Worm (Caenorhabditis elegans): ENCODE data around the gene M02A10.1.

M02A10.1 gene

DNA sequence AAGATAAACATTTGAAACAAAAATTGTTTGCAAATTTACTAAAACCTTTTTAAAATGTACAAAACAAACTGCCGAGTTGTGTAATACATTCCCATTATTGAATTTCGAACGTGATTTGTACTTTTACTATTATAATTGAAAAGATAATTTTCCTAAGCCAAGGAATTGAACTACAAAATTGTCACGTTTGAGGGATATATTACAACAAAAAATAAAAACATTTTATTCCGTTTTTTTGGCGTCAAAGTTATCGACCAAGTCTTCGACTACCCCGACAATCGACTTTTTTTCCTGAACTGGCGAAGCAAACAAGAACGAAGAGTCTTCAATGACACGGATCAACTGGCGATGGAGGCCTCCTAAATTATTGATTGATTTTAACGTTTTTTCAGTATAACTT, 25.7 kb upstream of the M02A10.1 start, which contains the start of gene T19D7.7:
T19D7.7 (minus strand) TSS at position 101 of the 400 bp plus-strand sequence.
- TF ChIP-seq nhr-67 (tag; optimal IDR thresholded peaks at IDR 0.05) (no peak), egl-27 (tag; optimal IDR thresholded peaks at IDR 0.05) (no peak), elt-3 (tag; optimal IDR thresholded peaks at IDR 0.05) (no peak), lin-15B (tag; optimal IDR thresholded peaks at IDR 0.05) (no peak), eor-1 (tag; optimal IDR thresholded peaks at IDR 0.05) (no peak), tbx-2 (tag; optimal IDR thresholded peaks at IDR 0.05) (no peak), zag-1 (tag; optimal IDR thresholded peaks at IDR 0.05) (no peak), daf-12 (tag; optimal IDR thresholded peaks at IDR 0.05) (no peak), lsy-12 (tag; optimal IDR thresholded peaks at IDR 0.05) (no peak), ceh-82 (tag; optimal IDR thresholded peaks at IDR 0.05) (no peak), elt-1 (tag; optimal IDR thresholded peaks at IDR 0.05) (no peak), ceh-16 (tag; optimal IDR thresholded peaks at IDR 0.05) (no peak)

DNA sequence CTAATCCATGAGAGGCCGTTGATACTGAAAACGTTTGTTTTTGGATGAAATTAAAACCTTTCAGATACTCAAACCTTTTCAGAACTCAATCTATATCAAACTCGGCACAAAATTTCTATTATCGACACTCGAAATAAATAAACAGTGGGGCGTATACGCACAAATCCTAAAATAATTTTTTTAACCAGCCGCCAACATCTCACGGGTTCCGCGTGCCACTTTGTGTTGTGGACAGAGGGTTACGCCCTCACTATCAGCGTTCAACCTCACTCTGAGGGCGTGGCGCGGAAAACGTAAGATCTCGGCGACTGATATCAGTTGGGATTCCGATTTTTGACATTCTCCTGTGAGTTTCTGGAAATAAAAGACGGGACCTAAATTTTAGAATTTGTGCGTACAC, 25.2 kb upstream of the M02A10.1 start:
- TF ChIP-seq mdl-1 (tag; optimal IDR thresholded peaks at IDR 0.05) (no peak), nhr-28 (tag; optimal IDR thresholded peaks at IDR 0.05) (no peak), ceh-82 (tag; optimal IDR thresholded peaks at IDR 0.05) (no peak), unc-39 (tag; optimal IDR thresholded peaks at IDR 0.05) (no peak), nhr-23 (tag; optimal IDR thresholded peaks at IDR 0.05) (no peak), ceh-16 (tag; optimal IDR thresholded peaks at IDR 0.05) (no peak), ceh-28 (tag; optimal IDR thresholded peaks at IDR 0.05) (no peak), fkh-10 (GFP tag; optimal IDR thresholded peaks at IDR 0.05) (no peak), nhr-76 (tag; optimal IDR thresholded peaks at IDR 0.05) (no peak), ztf-11 (tag; optimal IDR thresholded peaks at IDR 0.05) (no peak), hmg-11 (tag; optimal IDR thresholded peaks at IDR 0.05) (no peak), egl-27 (tag; optimal IDR thresholded peaks at IDR 0.05) (no peak), fos-1 (tag; optimal IDR thresholded peaks at IDR 0.05) (no peak)

DNA sequence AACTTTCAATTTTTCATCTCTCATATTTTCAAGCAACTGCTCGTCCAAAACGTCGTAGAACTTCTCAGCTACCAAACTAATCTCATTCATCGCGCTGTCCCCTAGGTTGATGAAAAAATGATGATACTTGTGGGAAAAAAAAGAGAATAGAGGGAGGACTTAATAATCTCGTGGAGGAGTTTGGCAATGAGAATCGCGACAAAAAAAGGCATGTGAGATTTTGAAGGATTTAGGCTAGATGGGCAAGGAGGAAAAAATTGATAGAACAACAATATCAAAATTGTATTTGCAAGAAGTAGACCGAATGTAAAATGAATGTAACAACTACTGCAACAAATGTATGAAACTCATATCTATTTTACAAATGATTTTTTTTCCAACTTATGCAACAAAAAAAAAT, 23.9 kb upstream of the M02A10.1 start, which contains the start of gene Y9C12A.1:
Y9C12A.1 (minus strand) TSS at position 101 of the 400 bp plus-strand sequence.
- no peak for TF ChIP-seq aly-2 (tag; optimal IDR thresholded peaks at IDR 0.05)
- no peak for TF ChIP-seq ama-1 (optimal IDR thresholded peaks at IDR 0.05)
- no peak for TF ChIP-seq nhr-25 (tag; optimal IDR thresholded peaks at IDR 0.05)
- TF ChIP-seq lin-39 (tag; optimal IDR thresholded peaks at IDR 0.05): no peak
- no peak for TF ChIP-seq nhr-67 (tag; optimal IDR thresholded peaks at IDR 0.05)
- TF ChIP-seq ztf-11 (tag; optimal IDR thresholded peaks at IDR 0.05): no peak
- TF ChIP-seq nhr-76 (tag; optimal IDR thresholded peaks at IDR 0.05): no peak
- no peak for TF ChIP-seq lin-15B (tag; optimal IDR thresholded peaks at IDR 0.05)
- no peak for TF ChIP-seq unc-62 (GFP tag; optimal IDR thresholded peaks at IDR 0.05)
- no peak for TF ChIP-seq elt-2 (tag; optimal IDR thresholded peaks at IDR 0.05)
- TF ChIP-seq egl-5 (tag; optimal IDR thresholded peaks at IDR 0.05): no peak
- no peak for TF ChIP-seq fkh-2 (tag; optimal IDR thresholded peaks at IDR 0.05)

DNA sequence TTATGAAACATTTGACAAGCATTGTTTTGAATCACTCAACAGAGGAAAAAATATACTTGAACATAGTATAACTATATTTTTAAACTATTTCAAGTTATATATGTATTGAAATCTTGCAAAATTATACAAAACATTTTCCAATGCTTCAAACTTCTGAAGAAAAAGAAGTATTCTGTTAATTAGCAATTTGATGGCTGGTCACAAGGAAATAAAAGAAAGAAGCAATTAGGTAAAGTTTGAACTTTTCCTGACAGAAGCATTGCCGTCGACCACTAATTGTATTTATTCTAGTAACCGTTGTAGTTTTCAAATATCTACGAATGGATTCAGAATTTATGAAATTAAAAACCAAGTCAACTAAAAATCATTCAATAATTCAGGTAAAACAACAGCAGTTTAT, 18.0 kb upstream of the M02A10.1 start:
- TF ChIP-seq nhr-67 (tag; optimal IDR thresholded peaks at IDR 0.05): no peak
- no peak for TF ChIP-seq nhr-28 (tag; optimal IDR thresholded peaks at IDR 0.05)
- TF ChIP-seq jun-1 (tag; optimal IDR thresholded peaks at IDR 0.05): no peak

DNA sequence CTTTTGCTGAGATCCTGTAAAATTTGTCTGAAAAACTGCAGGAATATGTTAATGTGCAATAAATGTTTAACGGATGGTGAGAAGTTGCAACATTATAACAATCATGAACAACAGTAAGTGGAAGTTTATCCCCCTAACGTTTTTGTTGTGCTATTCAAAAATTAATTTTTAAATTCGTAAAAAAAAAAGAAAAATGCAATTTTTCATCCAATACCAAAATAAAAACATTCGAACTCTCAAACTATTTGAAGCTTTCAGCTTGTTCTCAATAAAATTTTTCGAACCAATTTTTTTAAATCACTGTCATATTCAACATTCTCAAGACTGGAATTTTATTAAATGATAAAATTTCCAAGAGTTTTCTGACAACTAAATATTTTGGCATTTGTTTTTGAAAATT, 15.0 kb upstream of the M02A10.1 start, which contains the start of gene ncam-1:
ncam-1 (plus strand) TSS at position 301 of the 400 bp plus-strand sequence.
- TF ChIP-seq pqm-1 (tag; optimal IDR thresholded peaks at IDR 0.05) (no peak), R02D3.7 (tag; optimal IDR thresholded peaks at IDR 0.05) (no peak), sea-2 (GFP tag; optimal IDR thresholded peaks at IDR 0.05) (no peak), daf-12 (tag; optimal IDR thresholded peaks at IDR 0.05) (no peak), nhr-11 (tag; optimal IDR thresholded peaks at IDR 0.05) (no peak), fkh-10 (GFP tag; optimal IDR thresholded peaks at IDR 0.05) (no peak), nhr-237 (tag; optimal IDR thresholded peaks at IDR 0.05) (no peak), pha-4 (tag; optimal IDR thresholded peaks at IDR 0.05) (no peak), nfya-1 (tag; optimal IDR thresholded peaks at IDR 0.05; ENCODE audit: insufficient read depth) (no peak)
